Fruit fly (Drosophila melanogaster) S2 (cell line): ENCODE measurements around the gene CG3552.

Source experiments
- CG8478 ChIP-seq: fragments of >200 bp; optimal IDR thresholded peaks from 2 replicates; lab custom pipeline; 2018
- CTCF ChIP-seq, 2 experiments: fragments of >200 bp; optimal IDR thresholded peaks; 2 replicates each; lab custom pipeline; 2018

DNA sequence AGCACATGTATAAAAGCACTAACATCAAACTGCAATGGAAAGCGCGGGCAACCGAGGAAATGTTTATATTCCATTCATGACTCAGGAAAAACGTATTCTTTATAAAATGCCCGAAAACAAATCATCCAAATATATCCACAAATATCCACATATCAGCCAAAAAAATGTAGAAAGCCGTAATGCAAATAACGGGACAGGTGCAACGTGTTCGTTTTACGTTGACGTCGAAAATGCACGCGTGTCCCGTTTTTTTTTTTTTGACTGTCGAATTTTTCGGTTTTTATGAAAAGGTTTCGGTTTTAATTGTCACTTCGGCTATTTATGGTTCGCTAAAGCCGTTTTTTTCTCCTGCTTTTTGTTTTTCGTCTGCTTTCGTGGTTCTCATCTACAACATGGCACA lies 48.4 kb downstream of the CG3552 start:
- TF ChIP-seq CG8478 (lab: Kevin White, UChicago) = no peak
- TF ChIP-seq CTCF (optimal IDR thresholded peaks at IDR 0.05; lab: Kevin White, UChicago) = no peak
